Worm (Caenorhabditis elegans) whole organism, L1 larva: Measurements from ENCODE around the gene asp-5.
A peak's percentile ranks its signal among the peaks of the same experiment; 100 is the strongest.

Experiments
- F16B12.6 ChIP-seq: fragments of 150-350 bp; optimal IDR thresholded peaks from 2 replicates; lab custom pipeline; 2014; ENCODE audit warnings: missing biosample characterization, missing genetic modification characterization
- Y116A8C.19 ChIP-seq: sonication (generic microtip); optimal IDR thresholded peaks from 2 replicates; lab custom pipeline; 2016; ENCODE audit warnings: missing compliant biosample characterization, missing genetic modification characterization, borderline replicate concordance
- alr-1 ChIP-seq: fragments of 200-800 bp; sonication (Bioruptor generic); optimal IDR thresholded peaks from 2 replicates; lab custom pipeline; 2018; ENCODE audit warnings: borderline replicate concordance, mild to moderate bottlenecking, missing genetic modification characterization, missing compliant biosample characterization
- ama-1 ChIP-seq: fragments of 150-350 bp; optimal IDR thresholded peaks from 2 replicates; lab custom pipeline; 2014
- blmp-1 ChIP-seq: fragments of 150-350 bp; optimal IDR thresholded peaks from 2 replicates; lab custom pipeline; 2014; ENCODE audit warnings: missing biosample characterization, missing genetic modification characterization
- ceh-63 ChIP-seq: fragments of 200-800 bp; sonication (Bioruptor generic); optimal IDR thresholded peaks from 2 replicates; lab custom pipeline; 2018; ENCODE audit warnings: mild to moderate bottlenecking, missing genetic modification characterization, missing compliant biosample characterization
- ceh-82 ChIP-seq, 3 experiments: fragments of 150-350 bp in 1 of 3; sonication (generic microtip) in 2 of 3; optimal IDR thresholded peaks; 2 replicates each; lab custom pipeline; 2014 to 2017; ENCODE audit warnings: missing biosample characterization in 3 of 3, missing genetic modification characterization in 3 of 3
- ceh-88 ChIP-seq: fragments of 200-800 bp; sonication (Bioruptor generic); IDR thresholded peaks from 2 replicates; pipeline ENCODE4 v1.3.6; 2022; ENCODE audit warnings: missing genetic modification characterization, missing compliant biosample characterization
- ceh-90 ChIP-seq: sonication (generic microtip); optimal IDR thresholded peaks from 2 replicates; lab custom pipeline; 2016; ENCODE audit warnings: missing genetic modification characterization, missing compliant biosample characterization
- dpl-1 ChIP-seq, 3 experiments: fragments of 150-350 bp in 2 of 3; sonication (generic microtip) in 1 of 3; optimal IDR thresholded peaks; 2 replicates each; lab custom pipeline; 2014 to 2017; ENCODE audit warnings: missing biosample characterization in 3 of 3, missing genetic modification characterization in 3 of 3, missing genetic modification reagents in 3 of 3
- efl-1 ChIP-seq, 4 experiments: fragments of 150-350 bp; optimal IDR thresholded peaks in 3 of 4; peaks in 1 of 4; 1 replicate in 1 of 4; 2 replicates in 3 of 4; lab custom pipeline; 2014; ENCODE audit warnings: missing biosample characterization in 2 of 4, missing genetic modification characterization in 2 of 4, missing genetic modification reagents in 2 of 4
- ets-5 ChIP-seq: fragments of 200-800 bp; sonication (Bioruptor generic); IDR thresholded peaks from 2 replicates; pipeline ENCODE4 v1.3.6; 2022; ENCODE audit warnings: missing genetic modification characterization, missing compliant biosample characterization
- fkh-10 ChIP-seq: sonication (generic microtip); optimal IDR thresholded peaks from 2 replicates; lab custom pipeline; 2017; ENCODE audit warnings: missing biosample characterization, missing genetic modification reagents, missing genetic modification characterization
- fkh-4 ChIP-seq: sonication (generic microtip); optimal IDR thresholded peaks from 2 replicates; lab custom pipeline; 2016; ENCODE audit warnings: missing compliant biosample characterization, missing genetic modification characterization, borderline replicate concordance
- hlh-4 ChIP-seq: sonication (generic microtip); optimal IDR thresholded peaks from 2 replicates; lab custom pipeline; 2016; ENCODE audit warnings: mild to moderate bottlenecking, missing genetic modification characterization, missing compliant biosample characterization
- lin-13 ChIP-seq: fragments of 150-350 bp; optimal IDR thresholded peaks from 2 replicates; lab custom pipeline; 2014; ENCODE audit warnings: missing biosample characterization, missing genetic modification reagents, missing genetic modification characterization
- lin-14 ChIP-seq: fragments of 200-800 bp; sonication (Bioruptor generic); optimal IDR thresholded peaks from 2 replicates; lab custom pipeline; 2018; ENCODE audit warnings: mild to moderate bottlenecking, missing genetic modification characterization, moderate library complexity, missing compliant biosample characterization
- lin-35 ChIP-seq, 2 experiments: fragments of 150-350 bp; optimal IDR thresholded peaks; 2 replicates each; lab custom pipeline; 2014; ENCODE audit warnings: missing biosample characterization in 2 of 2, missing genetic modification characterization in 2 of 2, missing genetic modification reagents in 2 of 2
- lin-39 ChIP-seq: fragments of 150-350 bp; optimal IDR thresholded peaks from 2 replicates; lab custom pipeline; 2014; ENCODE audit warnings: missing biosample characterization, missing genetic modification reagents, missing genetic modification characterization
- lir-3 ChIP-seq: sonication (generic microtip); optimal IDR thresholded peaks from 2 replicates; lab custom pipeline; 2016; ENCODE audit warnings: mild to moderate bottlenecking, missing genetic modification characterization, moderate library complexity, missing compliant biosample characterization; ENCODE audit not compliant: poor library complexity
- lsy-2 ChIP-seq, 2 experiments: fragments of 150-350 bp; optimal IDR thresholded peaks; 2 replicates each; lab custom pipeline; 2014; ENCODE audit warnings: missing biosample characterization in 2 of 2, missing genetic modification characterization in 2 of 2
- mef-2 ChIP-seq: fragments of 150-350 bp; optimal IDR thresholded peaks from 2 replicates; lab custom pipeline; 2014; ENCODE audit warnings: missing biosample characterization, missing genetic modification characterization
- nhr-47 ChIP-seq: sonication (generic microtip); optimal IDR thresholded peaks from 2 replicates; lab custom pipeline; 2016; ENCODE audit warnings: mild to moderate bottlenecking, missing genetic modification characterization, moderate library complexity, missing compliant biosample characterization
- nhr-71 ChIP-seq: sonication (generic microtip); optimal IDR thresholded peaks from 2 replicates; lab custom pipeline; 2016; ENCODE audit warnings: mild to moderate bottlenecking, missing genetic modification characterization, moderate library complexity, missing compliant biosample characterization
- nhr-84 ChIP-seq: sonication (generic microtip); optimal IDR thresholded peaks from 2 replicates; lab custom pipeline; 2017; ENCODE audit warnings: missing biosample characterization, missing genetic modification characterization
- nhr-90 ChIP-seq: sonication (generic microtip); optimal IDR thresholded peaks from 2 replicates; lab custom pipeline; 2016; ENCODE audit warnings: mild to moderate bottlenecking, missing genetic modification characterization, missing compliant biosample characterization; ENCODE audit not compliant: poor library complexity
- pag-3 ChIP-seq: sonication (generic microtip); optimal IDR thresholded peaks from 2 replicates; lab custom pipeline; 2017; ENCODE audit warnings: missing genetic modification characterization, mild to moderate bottlenecking, missing compliant biosample characterization, antibody characterized with exemption, borderline replicate concordance; ENCODE audit not compliant: insufficient read depth
- pax-3 ChIP-seq: fragments of 200-800 bp; sonication (Bioruptor generic); optimal IDR thresholded peaks from 2 replicates; lab custom pipeline; 2018; ENCODE audit warnings: mild to moderate bottlenecking, missing genetic modification characterization, moderate library complexity, missing compliant biosample characterization
- pqm-1 ChIP-seq: sonication (generic microtip); optimal IDR thresholded peaks from 3 replicates; lab custom pipeline; 2017; ENCODE audit warnings: missing biosample characterization, missing genetic modification characterization
- rnt-1 ChIP-seq: sonication (generic microtip); optimal IDR thresholded peaks from 2 replicates; lab custom pipeline; 2016; ENCODE audit warnings: mild to moderate bottlenecking, missing genetic modification characterization, moderate library complexity, missing compliant biosample characterization
- snu-23 ChIP-seq: sonication (generic microtip); optimal IDR thresholded peaks from 2 replicates; lab custom pipeline; 2016; ENCODE audit warnings: missing genetic modification characterization, missing compliant biosample characterization
- tlp-1 ChIP-seq: fragments of 150-350 bp; optimal IDR thresholded peaks from 2 replicates; lab custom pipeline; 2014; ENCODE audit warnings: missing biosample characterization, missing genetic modification characterization
- unc-62 ChIP-seq: fragments of 150-350 bp; optimal IDR thresholded peaks from 2 replicates; lab custom pipeline; 2014; ENCODE audit warnings: missing biosample characterization, missing genetic modification reagents, missing genetic modification characterization
- zag-1 ChIP-seq: fragments of 150-350 bp; optimal IDR thresholded peaks from 2 replicates; lab custom pipeline; 2014; ENCODE audit warnings: missing biosample characterization, missing genetic modification characterization
- ztf-4 ChIP-seq: fragments of 150-350 bp; optimal IDR thresholded peaks from 2 replicates; lab custom pipeline; 2014; ENCODE audit warnings: missing biosample characterization, missing genetic modification characterization

asp-5 gene

DNA sequence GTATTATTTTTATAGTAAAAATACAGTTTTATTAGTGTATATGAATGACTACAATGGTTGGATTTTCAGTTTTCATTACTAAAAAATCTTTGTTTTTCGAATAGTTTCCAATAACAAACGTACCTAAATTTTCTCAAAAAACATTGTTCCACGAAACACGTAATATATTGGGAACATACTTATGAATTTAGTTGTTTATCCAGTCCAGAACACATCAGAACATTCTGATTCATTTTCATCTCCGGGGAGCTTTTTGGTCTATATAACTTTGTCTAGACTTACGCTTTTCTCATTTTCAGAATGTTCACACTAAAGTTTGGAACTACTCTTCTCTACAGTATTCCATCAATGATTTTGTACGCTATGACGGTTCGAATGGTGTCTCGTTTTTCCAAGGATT, 19.6 kb downstream of the asp-5 start, which contains the start of gene srg-33:
Gene srg-33 (plus strand): TSS at position 301 of the 400 bp plus-strand sequence.
- TF ChIP-seq fkh-4 (no peak), ceh-88 (GFP tag; lab: Robert Waterston, UW) (no peak), rnt-1 (tag; lab: Kevin White, UChicago) (no peak), nhr-84 (no peak), lir-3 (no peak), unc-62 (GFP tag; lab: Kevin White, UChicago) (no peak), ceh-90 (tag; lab: Kevin White, UChicago) (no peak), ztf-4 (no peak), efl-1 (optimal IDR thresholded peaks at IDR 0.05; lab: Kevin White, UChicago) (no peak), efl-1 (GFP tag; optimal IDR thresholded peaks at IDR 0.05 in 1 of 2; lab: Kevin White, UChicago) (no peak), lin-14 (GFP tag; lab: Kevin White, UChicago) (no peak), nhr-90 (no peak), pag-3 (no peak), Y116A8C.19 (no peak), pqm-1 (tag; lab: Kevin White, UChicago) (no peak), mef-2 (tag; lab: Kevin White, UChicago) (no peak)

DNA sequence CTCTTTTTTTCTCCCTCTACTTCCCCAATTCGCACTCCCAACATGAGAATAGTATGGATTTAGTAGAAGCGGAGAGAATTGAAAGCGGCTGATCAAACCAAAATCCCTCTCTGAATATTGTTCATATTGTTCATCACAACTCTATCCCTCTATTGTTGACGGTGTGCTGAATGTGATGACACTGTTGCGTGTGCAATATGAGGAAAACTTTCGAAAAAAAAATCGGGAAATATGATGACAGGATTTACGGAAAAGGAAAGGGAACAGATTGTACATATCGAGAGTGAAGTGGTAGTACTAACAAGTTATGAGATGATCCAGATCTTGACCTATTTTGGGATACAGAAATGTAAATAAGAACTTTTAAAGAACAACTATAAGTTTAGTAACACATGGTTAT, 23.7 kb downstream of the asp-5 start, which contains the start of gene smex-1:
Gene smex-1 (minus strand): TSS at position 101 of the 400 bp plus-strand sequence.
- TF ChIP-seq blmp-1 (no peak), alr-1 (tag; lab: Kevin White, UChicago) (no peak), lin-39 (no peak)

DNA sequence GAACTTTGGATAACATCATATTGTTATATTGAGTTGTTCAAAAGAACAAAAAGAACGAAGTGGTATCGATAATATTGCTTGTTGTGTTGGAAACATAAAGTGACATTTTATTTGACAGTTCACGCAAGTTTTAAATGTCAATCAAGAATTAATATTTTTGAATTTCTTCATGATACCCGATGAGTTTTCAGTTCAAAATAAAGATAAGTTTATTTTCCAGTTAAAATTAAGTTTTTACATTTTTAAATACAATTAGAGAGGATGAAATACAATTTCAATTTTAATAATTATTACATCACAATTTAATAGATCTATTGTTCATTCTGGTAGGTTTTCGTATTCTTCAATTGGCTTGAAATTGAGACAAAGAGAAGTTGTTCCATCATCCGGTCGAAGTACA, 25.3 kb downstream of the asp-5 start, which contains the start of gene W02D7.4:
Gene W02D7.4 (minus strand): TSS at position 101 of the 400 bp plus-strand sequence.
- TF ChIP-seq fkh-10 (GFP tag; lab: Kevin White, UChicago) (no peak), tlp-1 (tag; lab: Kevin White, UChicago) (no peak), ceh-63 (GFP tag; lab: Kevin White, UChicago) (no peak), pqm-1 (tag; lab: Kevin White, UChicago) (no peak), lin-13 (GFP tag; lab: Kevin White, UChicago) (no peak), ets-5 (GFP tag; lab: Robert Waterston, UW) (no peak)

DNA sequence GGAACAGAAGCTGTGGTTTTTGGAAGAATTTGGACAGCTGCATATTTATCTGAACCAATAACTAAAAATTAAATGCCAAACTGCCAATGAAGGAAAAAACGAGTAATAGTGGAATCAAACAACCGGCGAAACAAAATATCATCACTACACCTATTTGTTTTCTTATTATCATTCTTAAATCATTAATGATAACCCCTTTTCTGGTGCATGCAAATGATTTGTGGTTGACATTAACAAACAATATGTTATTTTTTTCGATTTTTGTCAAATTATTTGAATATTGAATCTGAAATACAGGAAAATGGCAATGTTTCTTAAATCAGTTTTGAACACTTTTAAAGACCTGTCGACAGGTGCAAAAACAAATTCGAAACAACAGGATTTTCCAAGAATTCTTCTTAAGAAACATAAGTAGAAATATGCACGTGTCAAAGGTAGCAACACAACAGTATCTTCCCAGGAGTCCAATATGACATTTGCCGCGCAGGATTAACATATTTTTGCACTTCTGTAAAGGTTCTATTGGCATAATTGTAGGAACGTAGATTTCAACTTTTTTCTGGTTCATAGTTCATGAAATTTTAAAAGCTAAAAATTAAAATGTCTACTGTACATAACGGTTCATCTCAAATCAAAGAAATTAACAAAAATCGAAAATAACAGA, 27.1 kb downstream of the asp-5 start, which contains the start of gene W02D7.5:
Gene W02D7.5 (minus strand): TSS at position 51 of the 664 bp plus-strand sequence.
- TF ChIP-seq hlh-4 (tag; lab: Kevin White, UChicago) (peak; percentile 68), efl-1 (optimal IDR thresholded peaks at IDR 0.05; lab: Kevin White, UChicago) (no peak), efl-1 (GFP tag; optimal IDR thresholded peaks at IDR 0.05 in 1 of 2; lab: Kevin White, UChicago) (peak in 1 of 2 experiments; percentile 69), pax-3 (tag; lab: Kevin White, UChicago) (no peak)

DNA sequence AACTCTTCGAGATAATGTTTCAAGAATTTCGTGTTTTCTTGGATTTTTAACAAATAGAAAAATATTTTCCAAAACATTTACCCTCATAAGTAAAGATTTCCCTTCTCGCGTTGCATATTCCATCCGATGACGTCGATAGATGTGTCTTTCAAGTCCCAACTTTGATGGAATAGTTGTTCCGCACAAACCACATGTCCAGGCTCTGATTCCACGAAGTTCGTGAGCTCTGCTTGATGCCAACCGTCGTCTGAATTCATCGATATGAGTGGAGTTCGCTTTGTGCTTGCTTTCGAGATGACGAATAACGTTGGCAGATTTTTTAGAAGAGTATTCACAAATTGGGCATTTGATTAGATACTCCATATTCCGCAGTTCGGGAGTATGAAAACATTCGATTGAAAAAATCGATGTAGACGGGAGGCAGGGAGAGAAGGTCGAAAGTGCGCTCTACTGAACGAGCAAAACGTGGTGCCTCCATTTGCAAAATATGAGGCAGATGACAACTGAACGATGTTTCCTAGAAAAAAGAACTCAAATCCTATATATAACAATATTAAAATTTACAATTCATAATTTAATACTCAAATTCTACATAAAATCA, 28.9 kb downstream of the asp-5 start, which contains the start of gene W02D7.6:
Gene W02D7.6 (minus strand): TSS at position 573 of the 601 bp plus-strand sequence.
- TF ChIP-seq alr-1 (tag; lab: Kevin White, UChicago) (no peak), dpl-1 (GFP tag; optimal IDR thresholded peaks at IDR 0.05; lab: Kevin White, UChicago) (peak in 2 of 3 experiments; percentile 13 to 57), lin-35 (GFP tag; optimal IDR thresholded peaks at IDR 0.05; lab: Kevin White, UChicago) (peak in 1 of 2 experiments; percentile 43), zag-1 (tag; lab: Kevin White, UChicago) (no peak), nhr-71 (tag; lab: Kevin White, UChicago) (peak; percentile 18), snu-23 (peak; percentile 3), F16B12.6 (tag; lab: Kevin White, UChicago) (no peak), lsy-2 (tag; optimal IDR thresholded peaks at IDR 0.05; lab: Kevin White, UChicago) (peak in 1 of 2 experiments; percentile 17), ama-1 (lab: Kevin White, UChicago) (peak; percentile 13), nhr-47 (tag; lab: Kevin White, UChicago) (peak; percentile 25), ceh-82 (tag; optimal IDR thresholded peaks at IDR 0.05; lab: Kevin White, UChicago) (no peak), nhr-90 (peak; percentile 12), efl-1 (optimal IDR thresholded peaks at IDR 0.05; lab: Kevin White, UChicago) (peak; percentile 10 to 27), efl-1 (GFP tag; optimal IDR thresholded peaks at IDR 0.05 in 1 of 2; lab: Kevin White, UChicago) (peak; percentile 43 to 89)
